Fruit fly (Drosophila melanogaster) whole organism: Measurements from ENCODE around the gene twr.

ENCODE experiments used
- CG8478 ChIP-seq: fragments of >200 bp; optimal IDR thresholded peaks from 2 replicates; lab custom pipeline; 2018; ENCODE audit warnings: inconsistent platforms
- Dll ChIP-seq: fragments of >200 bp; optimal IDR thresholded peaks from 2 replicates; lab custom pipeline; 2017
- EcR ChIP-seq, 2 experiments: fragments of >200 bp; optimal IDR thresholded peaks; 2 replicates each; lab custom pipeline; 2017; ENCODE audit warnings: missing biosample characterization in 2 of 2, missing genetic modification characterization in 2 of 2, missing genetic modification reagents in 2 of 2
- pan ChIP-seq: fragments of >200 bp; optimal IDR thresholded peaks from 2 replicates; lab custom pipeline; 2017
- psq ChIP-seq: fragments of >200 bp; optimal IDR thresholded peaks from 2 replicates; lab custom pipeline; 2017
- usp ChIP-seq: fragments of >200 bp; optimal IDR thresholded peaks from 2 replicates; lab custom pipeline; 2017; ENCODE audit warnings: missing biosample characterization, missing genetic modification characterization, mixed read lengths

Gene twr

DNA sequence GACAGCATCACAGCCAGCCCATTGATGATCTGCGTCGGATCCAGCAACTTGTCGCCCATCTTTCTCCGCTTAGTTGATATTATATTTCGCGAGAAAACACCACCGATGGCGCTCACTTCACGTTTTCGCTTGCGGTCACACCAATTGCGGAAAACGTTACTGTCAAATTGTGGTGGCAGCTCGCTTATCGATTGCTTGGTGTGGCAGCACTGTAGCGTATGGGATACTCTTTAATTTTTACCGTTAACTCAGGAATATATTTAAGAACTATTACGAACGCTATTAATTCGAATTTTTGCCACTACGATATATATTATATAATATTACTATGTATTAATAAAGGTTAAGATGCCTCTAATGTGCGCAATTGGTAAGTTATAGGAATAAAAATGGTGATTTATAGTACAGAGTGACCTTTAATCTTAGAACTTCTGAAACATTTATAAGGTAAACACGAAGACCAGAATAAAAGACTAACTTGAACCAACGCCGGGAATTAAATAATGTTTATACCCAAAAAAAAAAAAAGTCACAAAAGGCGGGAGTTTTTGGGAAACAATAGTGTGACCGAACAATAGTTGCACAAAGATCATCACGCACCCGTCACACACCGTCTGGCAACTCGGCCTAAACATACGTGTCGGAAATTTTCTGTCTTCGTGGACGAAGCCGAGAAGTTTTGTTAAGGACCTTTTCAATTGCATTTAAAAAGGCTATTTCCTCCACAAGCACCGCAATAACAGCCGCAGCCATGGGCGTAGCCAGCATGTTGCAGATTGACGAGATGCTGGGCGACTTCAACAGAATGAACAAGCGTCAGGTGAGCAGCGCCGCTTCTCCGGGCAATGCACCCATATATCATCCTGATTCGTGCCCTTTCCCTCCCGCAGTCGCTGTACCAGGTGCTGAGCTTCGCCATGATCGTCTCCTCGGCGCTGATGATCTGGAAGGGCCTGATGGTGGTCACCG is at the start of gene twr, which contains the start of gene CG1307:
TSS of gene twr (plus strand) at position 605 of the 969 bp plus-strand sequence.
TSS of gene CG1307 (minus strand) at position 165 of the 969 bp plus-strand sequence.
- TF ChIP-seq EcR (GFP tag; optimal IDR thresholded peaks at IDR 0.05; lab: Kevin White, UChicago) (no peak), Dll (lab: Kevin White, UChicago) (no peak), psq (lab: Kevin White, UChicago) (no peak), CG8478 (lab: Kevin White, UChicago) (no peak), usp (GFP tag; lab: Kevin White, UChicago) (no peak), pan (no peak)

dm6 chr3R:6608814-6609213 is 48.9 kb upstream of the twr start, which contains the start of gene glob2:
glob2 (minus strand) TSS chr3R:6608914.
- TF ChIP-seq usp (GFP tag; lab: Kevin White, UChicago), result no peak
- no peak for TF ChIP-seq CG8478 (lab: Kevin White, UChicago)
- TF ChIP-seq psq (lab: Kevin White, UChicago), result no peak
- TF ChIP-seq EcR (GFP tag; optimal IDR thresholded peaks at IDR 0.05; lab: Kevin White, UChicago), result no peak
- no peak for TF ChIP-seq pan
- no peak for TF ChIP-seq Dll (lab: Kevin White, UChicago)

DNA sequence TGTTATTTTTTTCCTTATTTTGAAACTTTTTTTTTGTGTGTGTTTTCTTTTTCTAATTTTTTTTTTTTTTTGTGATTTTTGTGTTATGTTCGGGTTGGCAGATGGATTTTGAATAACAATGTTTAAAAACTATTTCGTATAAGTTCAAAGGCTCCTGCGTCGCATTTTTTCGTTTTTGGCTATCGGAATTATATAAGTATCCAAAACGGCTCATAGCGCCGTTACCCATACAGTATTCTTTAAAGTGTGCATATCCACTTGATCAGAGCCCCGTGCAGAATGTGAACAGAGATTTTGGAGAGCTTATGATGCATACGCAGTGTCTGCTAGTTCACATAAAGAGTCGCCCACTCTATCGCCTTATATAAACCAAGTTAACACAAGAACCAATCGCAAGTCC is 29.9 kb upstream of the twr start, which contains the start of gene sowi:
TSS of gene sowi (minus strand) at position 101 of the 400 bp plus-strand sequence.
- TF ChIP-seq psq (lab: Kevin White, UChicago), result no peak
- TF ChIP-seq EcR (GFP tag; optimal IDR thresholded peaks at IDR 0.05; lab: Kevin White, UChicago), result no peak
- TF ChIP-seq CG8478 (lab: Kevin White, UChicago), result no peak
- no peak for TF ChIP-seq pan
- TF ChIP-seq usp (GFP tag; lab: Kevin White, UChicago), result no peak
- no peak for TF ChIP-seq Dll (lab: Kevin White, UChicago)

DNA sequence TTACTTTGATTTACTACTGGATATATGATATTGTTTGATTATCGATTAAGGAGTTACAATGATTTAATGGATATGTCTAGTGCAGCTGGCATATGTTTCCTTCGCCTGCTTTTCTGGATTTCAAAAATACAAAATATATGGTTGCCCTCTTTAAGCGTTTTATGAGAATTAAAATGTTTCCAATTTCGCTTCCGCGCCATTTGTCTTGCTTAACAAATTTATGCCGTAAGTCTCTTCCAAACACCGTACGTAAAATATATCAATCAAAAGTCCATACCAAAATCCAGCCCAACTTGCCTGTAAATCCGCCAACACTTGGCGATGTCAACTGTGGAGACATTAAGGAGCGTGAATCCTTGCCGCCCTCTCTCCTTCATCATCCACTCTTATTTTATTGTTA is 28.5 kb upstream of the twr start, which contains the start of gene CG15177:
TSS of gene CG15177 (minus strand) at position 101 of the 400 bp plus-strand sequence.
- TF ChIP-seq psq (lab: Kevin White, UChicago), result no peak
- TF ChIP-seq usp (GFP tag; lab: Kevin White, UChicago), result no peak
- TF ChIP-seq pan, result no peak
- TF ChIP-seq EcR (GFP tag; optimal IDR thresholded peaks at IDR 0.05; lab: Kevin White, UChicago), result no peak
- no peak for TF ChIP-seq CG8478 (lab: Kevin White, UChicago)
- TF ChIP-seq Dll (lab: Kevin White, UChicago), result no peak

DNA sequence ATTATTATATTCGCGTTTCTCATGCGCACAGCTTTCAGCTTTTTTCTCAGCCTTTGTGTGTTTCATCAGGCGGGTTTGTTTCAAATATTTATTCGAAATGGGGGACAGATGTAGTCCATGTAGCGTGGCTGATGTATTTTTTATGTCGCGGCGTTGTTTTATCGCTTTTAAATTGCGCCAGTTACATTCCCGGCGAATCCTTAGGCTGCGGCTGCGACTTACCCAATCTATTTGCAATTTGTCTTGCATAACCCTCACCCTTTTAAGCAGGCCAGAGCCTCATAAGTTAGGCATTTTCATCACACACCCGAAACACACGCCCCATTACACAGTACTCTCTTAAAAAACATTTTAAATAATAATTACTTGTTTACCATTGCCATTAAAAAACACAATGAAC is 27.8 kb upstream of the twr start, which contains the start of gene sunz:
TSS of gene sunz (plus strand) at position 301 of the 400 bp plus-strand sequence.
- TF ChIP-seq EcR (GFP tag; optimal IDR thresholded peaks at IDR 0.05; lab: Kevin White, UChicago) (no peak), psq (lab: Kevin White, UChicago) (no peak), Dll (lab: Kevin White, UChicago) (no peak), pan (no peak), usp (GFP tag; lab: Kevin White, UChicago) (no peak), CG8478 (lab: Kevin White, UChicago) (no peak)

- no peak for TF ChIP-seq CG8478 (lab: Kevin White, UChicago)
- no peak for TF ChIP-seq Dll (lab: Kevin White, UChicago)
- TF ChIP-seq EcR (GFP tag; optimal IDR thresholded peaks at IDR 0.05; lab: Kevin White, UChicago), result no peak
- no peak for TF ChIP-seq usp (GFP tag; lab: Kevin White, UChicago)
- no peak for TF ChIP-seq psq (lab: Kevin White, UChicago)
- TF ChIP-seq pan, result no peak
Observed at dm6 chr3R:6640932-6641331, 16.8 kb upstream of the twr start, which contains the start of gene CG31286. CG31286 (plus strand) TSS chr3R:6641232.

DNA sequence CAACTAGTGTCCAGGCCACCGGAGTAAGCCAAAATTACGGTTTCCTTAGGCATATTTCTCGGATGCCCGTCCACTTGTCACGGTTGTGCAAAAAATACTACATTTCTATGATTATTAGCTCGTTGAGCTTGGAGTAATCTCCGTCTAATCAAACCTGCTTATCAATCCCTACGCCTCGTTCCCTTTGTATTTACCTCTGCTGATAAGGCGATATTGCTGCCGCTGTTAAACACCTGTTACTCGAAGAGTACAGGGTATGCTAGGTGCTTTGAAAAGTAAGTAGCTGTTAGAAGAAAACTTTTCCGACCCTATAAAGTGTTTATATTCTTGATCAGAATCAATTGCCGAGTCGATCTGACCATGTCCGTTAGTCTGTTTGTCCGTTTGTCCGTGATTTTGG is 13.3 kb upstream of the twr start, which contains the start of gene Ass:
TSS of gene Ass (minus strand) at position 101 of the 400 bp plus-strand sequence.
- TF ChIP-seq usp (GFP tag; lab: Kevin White, UChicago) (no peak), EcR (GFP tag; optimal IDR thresholded peaks at IDR 0.05; lab: Kevin White, UChicago) (no peak), psq (lab: Kevin White, UChicago) (no peak), pan (no peak), Dll (lab: Kevin White, UChicago) (no peak), CG8478 (lab: Kevin White, UChicago) (no peak)

dm6 chr3R:6646740-6647139 is 10.9 kb upstream of the twr start, which contains the start of gene Taf1:
Taf1 (plus strand) TSS chr3R:6646889.
- TF ChIP-seq Dll (lab: Kevin White, UChicago) (no peak), EcR (GFP tag; optimal IDR thresholded peaks at IDR 0.05; lab: Kevin White, UChicago) (no peak), pan (no peak), CG8478 (lab: Kevin White, UChicago) (no peak), usp (GFP tag; lab: Kevin White, UChicago) (no peak), psq (lab: Kevin White, UChicago) (no peak)

DNA sequence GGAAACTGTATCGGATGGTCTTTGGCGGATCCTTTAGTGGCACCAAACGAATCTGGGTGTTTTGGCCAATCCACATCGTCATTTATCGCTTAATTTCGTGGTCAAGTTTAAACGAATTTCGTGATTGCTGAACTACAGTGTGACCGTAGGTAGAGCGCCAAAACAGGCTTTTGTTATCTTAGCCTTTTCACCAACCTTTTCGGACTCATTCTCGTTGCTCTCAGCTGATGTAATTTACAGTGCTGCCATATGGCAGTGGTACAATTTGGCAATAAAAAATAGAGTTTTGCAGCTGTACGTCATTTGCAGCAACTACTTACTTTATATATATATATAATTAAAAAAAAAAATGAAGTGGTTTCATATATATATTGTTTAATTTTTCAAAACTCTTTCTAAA is 2.3 kb downstream of the twr start, which contains the start of gene agt:
TSS of gene agt (minus strand) at position 160 of the 400 bp plus-strand sequence.
- TF ChIP-seq usp (GFP tag; lab: Kevin White, UChicago), result no peak
- TF ChIP-seq CG8478 (lab: Kevin White, UChicago), result no peak
- TF ChIP-seq Dll (lab: Kevin White, UChicago), result no peak
- TF ChIP-seq psq (lab: Kevin White, UChicago), result no peak
- TF ChIP-seq pan, result no peak
- no peak for TF ChIP-seq EcR (GFP tag; optimal IDR thresholded peaks at IDR 0.05; lab: Kevin White, UChicago)

- TF ChIP-seq psq (lab: Kevin White, UChicago) (no peak), EcR (GFP tag; optimal IDR thresholded peaks at IDR 0.05; lab: Kevin White, UChicago) (no peak), Dll (lab: Kevin White, UChicago) (no peak), CG8478 (lab: Kevin White, UChicago) (no peak), usp (GFP tag; lab: Kevin White, UChicago) (no peak), pan (no peak)
Observed at dm6 chr3R:6662613-6663288, 5.1 kb downstream of the twr start.
